Worm (Caenorhabditis elegans) whole organism, mixed stage, embryonic: ENCODE measurements around the gene T05A12.3.

Experiments used
- M03D4.4 ChIP-seq: sonication (generic microtip); optimal IDR thresholded peaks from 2 replicates; lab custom pipeline; 2017; ENCODE audit warnings: mild to moderate bottlenecking, missing genetic modification characterization, missing compliant biosample characterization
- bed-3 ChIP-seq: fragments of 200-800 bp; sonication (Bioruptor generic); optimal IDR thresholded peaks from 3 replicates; lab custom pipeline; 2018; ENCODE audit warnings: mild to moderate bottlenecking, missing genetic modification characterization, moderate library complexity, missing compliant biosample characterization
- blmp-1 ChIP-seq: fragments of 150-350 bp; optimal IDR thresholded peaks from 2 replicates; lab custom pipeline; 2014; ENCODE audit warnings: missing biosample characterization, missing genetic modification characterization
- ceh-43 ChIP-seq: fragments of 200-800 bp; sonication (Bioruptor generic); optimal IDR thresholded peaks from 2 replicates; lab custom pipeline; 2018; ENCODE audit warnings: mild to moderate bottlenecking, missing genetic modification characterization, moderate library complexity, missing compliant biosample characterization
- ceh-83 ChIP-seq: fragments of 200-800 bp; sonication (Bioruptor generic); optimal IDR thresholded peaks from 2 replicates; lab custom pipeline; 2018; ENCODE audit warnings: mild to moderate bottlenecking, missing genetic modification characterization, missing compliant biosample characterization
- ces-1 ChIP-seq: fragments of 150-350 bp; optimal IDR thresholded peaks from 2 replicates; lab custom pipeline; 2014; ENCODE audit warnings: missing biosample characterization, missing genetic modification reagents, missing genetic modification characterization
- cnd-1 ChIP-seq: fragments of 200-800 bp; sonication (Bioruptor generic); optimal IDR thresholded peaks from 2 replicates; lab custom pipeline; 2018; ENCODE audit warnings: mild to moderate bottlenecking, missing genetic modification characterization, missing compliant biosample characterization
- drap-1 ChIP-seq: fragments of 200-800 bp; sonication (Bioruptor generic); optimal IDR thresholded peaks from 3 replicates; lab custom pipeline; 2018; ENCODE audit warnings: mild to moderate bottlenecking, missing genetic modification characterization, missing compliant biosample characterization
- elt-1 ChIP-seq: sonication (generic microtip); optimal IDR thresholded peaks from 2 replicates; lab custom pipeline; 2017; ENCODE audit warnings: missing genetic modification characterization, mild to moderate bottlenecking, missing compliant biosample characterization, antibody characterized with exemption, moderate library complexity, borderline replicate concordance; ENCODE audit not compliant: insufficient read depth
- elt-3 ChIP-seq: fragments of 150-350 bp; optimal IDR thresholded peaks from 2 replicates; lab custom pipeline; 2014; ENCODE audit warnings: missing biosample characterization, missing genetic modification characterization
- hlh-1 ChIP-seq: fragments of 150-350 bp; optimal IDR thresholded peaks from 2 replicates; lab custom pipeline; 2014; ENCODE audit warnings: missing biosample characterization, missing genetic modification reagents, missing genetic modification characterization
- lin-13 ChIP-seq: fragments of 150-350 bp; optimal IDR thresholded peaks from 2 replicates; lab custom pipeline; 2014; ENCODE audit warnings: missing biosample characterization, missing genetic modification characterization
- lsy-2 ChIP-seq: fragments of 150-350 bp; optimal IDR thresholded peaks from 2 replicates; lab custom pipeline; 2014; ENCODE audit warnings: missing biosample characterization, missing genetic modification characterization
- mab-5 ChIP-seq: fragments of 150-350 bp; optimal IDR thresholded peaks from 2 replicates; lab custom pipeline; 2014; ENCODE audit warnings: missing biosample characterization, missing genetic modification characterization
- nhr-12 ChIP-seq: fragments of 150-350 bp; optimal IDR thresholded peaks from 2 replicates; lab custom pipeline; 2014; ENCODE audit warnings: missing biosample characterization, missing genetic modification characterization
- nhr-2 ChIP-seq: fragments of 150-350 bp; optimal IDR thresholded peaks from 2 replicates; lab custom pipeline; 2014; ENCODE audit warnings: missing biosample characterization, missing genetic modification characterization
- nhr-237 ChIP-seq: fragments of 150-350 bp; optimal IDR thresholded peaks from 2 replicates; lab custom pipeline; 2014; ENCODE audit warnings: missing biosample characterization, missing genetic modification characterization
- nhr-28 ChIP-seq: fragments of 150-350 bp; optimal IDR thresholded peaks from 2 replicates; lab custom pipeline; 2014; ENCODE audit warnings: missing biosample characterization, missing genetic modification characterization
- nhr-76 ChIP-seq: sonication (generic microtip); optimal IDR thresholded peaks from 2 replicates; lab custom pipeline; 2017; ENCODE audit warnings: missing biosample characterization, missing genetic modification characterization
- pha-4 ChIP-seq: fragments of 150-350 bp; optimal IDR thresholded peaks from 2 replicates; lab custom pipeline; 2018; ENCODE audit warnings: missing biosample characterization, missing genetic modification reagents, missing genetic modification characterization
- sem-2 ChIP-seq: fragments of 200-800 bp; sonication (Bioruptor generic); optimal IDR thresholded peaks from 2 replicates; lab custom pipeline; 2018; ENCODE audit warnings: mild to moderate bottlenecking, missing genetic modification characterization, missing compliant biosample characterization
- snpc-4 ChIP-seq: fragments of 150-350 bp; optimal IDR thresholded peaks from 2 replicates; lab custom pipeline; 2014; ENCODE audit warnings: missing biosample characterization, missing genetic modification characterization
- sptf-1 ChIP-seq: sonication (generic microtip); optimal IDR thresholded peaks from 2 replicates; lab custom pipeline; 2017; ENCODE audit warnings: mild to moderate bottlenecking, missing genetic modification characterization, moderate library complexity, missing compliant biosample characterization
- tbx-8 ChIP-seq: fragments of 200-800 bp; sonication (Bioruptor generic); optimal IDR thresholded peaks from 2 replicates; lab custom pipeline; 2018; ENCODE audit warnings: mild to moderate bottlenecking, missing genetic modification characterization, moderate library complexity, missing compliant biosample characterization
- unc-120 ChIP-seq: sonication (generic microtip); optimal IDR thresholded peaks from 2 replicates; lab custom pipeline; 2017; ENCODE audit warnings: missing genetic modification characterization, missing compliant biosample characterization; ENCODE audit not compliant: poor library complexity, severe bottlenecking
- unc-62 ChIP-seq: fragments of 150-350 bp; optimal IDR thresholded peaks from 2 replicates; lab custom pipeline; 2014; ENCODE audit warnings: missing biosample characterization, missing genetic modification reagents, missing genetic modification characterization
- zip-8 ChIP-seq: fragments of 150-350 bp; optimal IDR thresholded peaks from 2 replicates; lab custom pipeline; 2014; ENCODE audit warnings: missing biosample characterization, missing genetic modification characterization
- ztf-11 ChIP-seq: fragments of 150-350 bp; optimal IDR thresholded peaks from 2 replicates; lab custom pipeline; 2014; ENCODE audit warnings: missing biosample characterization, missing genetic modification characterization

The T05A12.3 gene

DNA sequence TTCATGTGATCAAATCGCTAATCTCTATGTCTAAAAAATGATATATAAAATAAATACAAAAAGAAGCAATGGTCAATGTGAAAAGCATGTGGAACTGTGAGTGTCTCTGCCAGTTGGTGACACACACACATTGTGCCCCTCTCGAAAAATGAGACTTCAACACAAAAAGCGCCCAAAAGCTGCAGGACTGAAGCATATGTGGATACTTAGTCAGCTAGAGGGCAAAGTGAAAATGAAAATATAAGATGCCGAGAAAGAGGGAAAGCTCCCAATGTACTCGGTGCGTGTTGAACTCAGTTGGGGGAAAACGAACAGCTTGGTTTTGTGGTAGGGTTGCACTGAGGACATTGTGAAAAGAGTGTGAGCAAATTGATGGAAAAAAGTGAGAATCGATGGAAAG is 6.3 kb downstream of the T05A12.3 start:
- TF ChIP-seq ceh-83 (GFP tag; lab: Kevin White, UChicago) (no peak), nhr-237 (no peak), ces-1 (peak; percentile 57), hlh-1 (peak; percentile 45), snpc-4 (tag; lab: Kevin White, UChicago) (no peak), nhr-28 (tag; lab: Kevin White, UChicago) (no peak), sptf-1 (tag; lab: Kevin White, UChicago) (no peak), tbx-8 (no peak), unc-62 (GFP tag; lab: Kevin White, UChicago) (peak; percentile 21)

DNA sequence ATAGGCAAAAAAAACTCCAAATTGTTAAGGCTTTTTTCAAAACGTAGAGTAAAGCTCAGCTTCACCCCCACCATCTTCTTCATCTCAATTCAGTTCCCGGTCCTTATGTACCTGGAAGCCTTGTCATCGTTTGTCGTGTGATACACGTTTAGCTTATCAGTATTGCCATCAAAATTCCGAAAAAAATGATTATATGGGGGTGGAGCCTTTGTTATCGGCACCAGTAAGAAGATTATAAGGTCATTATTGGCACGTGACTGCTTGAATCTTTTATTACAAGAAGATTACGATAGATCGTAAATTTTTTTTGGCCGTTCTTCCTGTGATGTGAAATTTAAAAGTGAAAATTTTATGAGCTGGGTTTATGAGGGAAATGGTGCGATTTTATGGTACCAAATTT is 7.0 kb downstream of the T05A12.3 start:
- no peak for TF ChIP-seq cnd-1 (tag; lab: Kevin White, UChicago)
- no peak for TF ChIP-seq ceh-43 (GFP tag; lab: Kevin White, UChicago)
- no peak for TF ChIP-seq pha-4 (tag; lab: Kevin White, UChicago)

DNA sequence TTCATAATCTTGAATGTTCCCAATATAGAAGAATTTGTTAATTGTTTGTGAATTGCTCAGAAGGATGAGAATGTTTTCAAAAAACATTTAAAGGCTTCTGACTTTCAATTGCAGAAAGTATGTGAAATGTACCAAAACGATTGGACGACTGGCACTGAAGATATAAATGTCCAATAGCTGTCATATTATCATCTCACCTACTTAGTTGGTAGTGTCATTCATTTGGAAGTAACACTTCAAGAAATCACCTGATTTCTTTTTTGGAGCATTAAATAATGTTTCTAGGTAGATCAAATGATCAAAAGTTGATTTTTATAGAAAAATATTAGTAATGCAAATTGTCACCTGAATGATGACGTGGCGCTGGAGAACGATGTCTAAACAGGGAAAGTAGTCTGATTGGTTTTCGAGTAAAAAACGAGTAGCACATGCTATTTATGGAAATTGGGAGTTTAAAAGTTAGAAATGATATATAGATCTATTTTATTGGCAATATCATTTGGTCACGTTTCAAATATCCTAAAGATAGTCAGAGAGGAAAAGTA is 7.7 kb downstream of the T05A12.3 start:
- no peak for TF ChIP-seq lsy-2 (tag; lab: Kevin White, UChicago)
- no peak for TF ChIP-seq blmp-1 (tag; lab: Kevin White, UChicago)
- no peak for TF ChIP-seq ceh-43 (GFP tag; lab: Kevin White, UChicago)
- no peak for TF ChIP-seq nhr-2 (tag; lab: Kevin White, UChicago)
- no peak for TF ChIP-seq elt-3 (tag; lab: Kevin White, UChicago)
- no peak for TF ChIP-seq M03D4.4 (tag; lab: Kevin White, UChicago)
- TF ChIP-seq nhr-12 (tag; lab: Kevin White, UChicago): no peak
- TF ChIP-seq ces-1: no peak
- no peak for TF ChIP-seq ztf-11 (tag; lab: Kevin White, UChicago)
- no peak for TF ChIP-seq nhr-28 (tag; lab: Kevin White, UChicago)
- no peak for TF ChIP-seq ceh-83 (GFP tag; lab: Kevin White, UChicago)
- TF ChIP-seq, all 35 proteins: peak for 0

DNA sequence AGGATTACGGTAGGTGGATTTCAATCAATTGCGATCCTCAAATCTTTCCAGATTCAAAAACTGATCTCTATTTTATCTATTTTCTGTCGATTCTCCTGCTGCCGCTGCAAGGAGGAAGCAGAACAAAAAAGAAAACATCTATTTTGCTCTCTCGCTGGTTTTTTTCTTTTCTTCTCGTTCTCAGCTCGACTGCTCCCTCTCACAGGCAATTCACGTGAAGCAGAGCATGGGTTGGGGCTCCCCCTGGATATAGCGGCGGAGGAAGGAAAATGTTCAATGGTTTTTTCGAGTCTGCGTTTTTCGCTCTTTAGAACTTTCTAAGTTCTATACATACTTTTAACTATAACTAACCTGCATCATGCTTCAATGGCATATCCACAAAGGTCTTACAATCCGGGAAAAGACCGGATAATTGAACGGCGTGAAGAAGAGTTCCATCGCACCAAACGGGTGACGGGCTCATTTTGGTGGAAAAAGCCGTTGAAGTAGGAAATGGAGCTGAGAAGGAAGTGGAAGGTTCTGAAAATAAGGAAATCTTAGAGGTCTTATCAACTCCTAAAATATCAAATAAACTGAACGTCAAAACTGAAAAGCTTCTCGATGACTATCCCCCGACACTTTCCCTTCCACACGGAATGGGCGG is 8.4 kb downstream of the T05A12.3 start:
- TF ChIP-seq lin-13 (tag; lab: Kevin White, UChicago) (no peak), cnd-1 (tag; lab: Kevin White, UChicago) (peak; percentile 23)

DNA sequence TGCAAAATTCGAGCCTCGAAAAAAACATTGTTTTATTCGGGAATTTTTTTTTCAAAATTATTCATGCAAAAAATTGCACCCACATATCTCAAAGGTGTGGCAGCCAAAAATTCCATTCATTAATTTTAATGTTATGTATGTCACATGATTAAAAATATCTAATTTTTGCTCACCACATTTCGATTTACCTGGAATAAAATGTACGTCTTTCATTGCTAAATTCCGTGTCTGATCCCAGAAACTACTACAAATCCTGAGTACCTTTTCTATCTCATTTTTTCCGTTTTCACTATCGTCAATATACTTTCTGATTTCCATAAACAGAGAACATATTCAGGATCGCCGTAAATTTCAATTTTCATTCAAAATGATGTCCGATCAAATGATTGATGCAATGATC is 14.5 kb downstream of the T05A12.3 start, which contains the start of gene srx-19:
TSS of gene srx-19 (plus strand) at position 301 of the 400 bp plus-strand sequence.
- TF ChIP-seq mab-5 (tag; lab: Kevin White, UChicago) (no peak), sem-2 (GFP tag; lab: Kevin White, UChicago) (no peak), nhr-2 (tag; lab: Kevin White, UChicago) (no peak), nhr-76 (no peak), elt-3 (tag; lab: Kevin White, UChicago) (no peak), zip-8 (tag; lab: Kevin White, UChicago) (no peak), elt-1 (tag; lab: Kevin White, UChicago) (no peak), ceh-83 (GFP tag; lab: Kevin White, UChicago) (no peak)
- TF ChIP-seq, all 35 proteins: peak for 0

DNA sequence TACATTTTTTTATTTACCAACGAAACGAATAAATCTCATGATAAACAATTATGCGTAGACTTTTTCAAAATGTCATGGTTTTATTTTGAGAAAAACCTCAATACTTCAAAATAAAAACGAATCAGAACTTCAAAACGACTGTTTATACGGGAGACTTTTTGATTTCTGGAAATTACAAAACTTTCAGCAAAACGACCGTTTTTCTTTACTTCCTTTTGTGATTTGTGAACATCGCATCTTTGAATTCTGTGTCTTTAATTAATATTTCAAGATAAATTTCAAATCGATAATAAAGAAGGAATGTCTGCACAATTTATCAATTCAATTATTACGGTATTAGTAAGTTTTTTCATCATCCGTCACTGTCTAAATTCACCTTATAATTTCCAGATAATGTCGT is 19.7 kb downstream of the T05A12.3 start, which contains the start of gene srx-20:
TSS of gene srx-20 (plus strand) at position 301 of the 400 bp plus-strand sequence.
- TF ChIP-seq drap-1: no peak
- no peak for TF ChIP-seq hlh-1
- no peak for TF ChIP-seq bed-3 (GFP tag; lab: Kevin White, UChicago)
- TF ChIP-seq sptf-1 (tag; lab: Kevin White, UChicago): no peak
- TF ChIP-seq unc-120 (tag; lab: Kevin White, UChicago): no peak
- no peak for TF ChIP-seq ces-1
- TF ChIP-seq ztf-11 (tag; lab: Kevin White, UChicago): no peak
- no peak for TF ChIP-seq tbx-8
